In genomic region chrIII:11505213-11505612, ce11 we compare ENCODE assay signal across 7 worm cellular contexts.
TF ChIP-seq lines count a peak whose summit lies in the region.

TSS of gene Y66D12A.21 (minus strand) at chrIII:11505302.
TSS of gene spe-6 (plus strand) at chrIII:11505488.

TF ChIP-seq in whole organism, L1 larva, 84 proteins besides CTCF, POLR2A, EP300 and RAD21 (continues in another document):
- no peak for TF ChIP-seq nhr-77 (tag; optimal IDR thresholded peaks at IDR 0.05; lab: Kevin White, UChicago)
- TF ChIP-seq dpl-1 (GFP tag; optimal IDR thresholded peaks at IDR 0.05; lab: Kevin White, UChicago) = peak; percentile 28 to 68 (median 49)
- TF ChIP-seq ets-5 (GFP tag; IDR thresholded peaks at IDR 0.05; lab: Robert Waterston, UW) = no peak
- TF ChIP-seq blmp-1 (tag; optimal IDR thresholded peaks at IDR 0.05; lab: Kevin White, UChicago) = peak; percentile 30
- no peak for TF ChIP-seq nhr-90 (tag; optimal IDR thresholded peaks at IDR 0.05; lab: Kevin White, UChicago; ENCODE audit: poor library complexity)
- TF ChIP-seq C16A3.4 (tag; optimal IDR thresholded peaks at IDR 0.05; lab: Kevin White, UChicago) = peak; percentile 7
- TF ChIP-seq lin-15B (tag; optimal IDR thresholded peaks at IDR 0.05; lab: Kevin White, UChicago) = peak; percentile 56
- TF ChIP-seq ceh-8 (GFP tag; optimal IDR thresholded peaks at IDR 0.05; lab: Kevin White, UChicago) = no peak
- peak; percentile 57 to 70 for TF ChIP-seq efl-1 (optimal IDR thresholded peaks at IDR 0.05; lab: Kevin White, UChicago)
- peak; percentile 54 to 91 for TF ChIP-seq efl-1 (GFP tag; optimal IDR thresholded peaks at IDR 0.05 in 1 of 2; lab: Kevin White, UChicago)
- peak; percentile 50 to 55 for TF ChIP-seq lin-35 (GFP tag; optimal IDR thresholded peaks at IDR 0.05; lab: Kevin White, UChicago)
- peak; percentile 52 for TF ChIP-seq F16B12.6 (tag; optimal IDR thresholded peaks at IDR 0.05; lab: Kevin White, UChicago)
- TF ChIP-seq skn-1 (tag; optimal IDR thresholded peaks at IDR 0.05; lab: Kevin White, UChicago) = peak; percentile 28

TF ChIP-seq in whole organism, L2 larva, 48 proteins besides CTCF, POLR2A, EP300 and RAD21:
- TF ChIP-seq lsy-2 (tag; optimal IDR thresholded peaks at IDR 0.05; lab: Kevin White, UChicago) = peak in 1 of 2 experiments; percentile 42
- peak; percentile 52 for TF ChIP-seq unc-55 (GFP tag; optimal IDR thresholded peaks at IDR 0.05; lab: Kevin White, UChicago)
- TF ChIP-seq skn-1 (tag; optimal IDR thresholded peaks at IDR 0.05; lab: Kevin White, UChicago) = no peak
- no peak for TF ChIP-seq mbf-1 (tag; optimal IDR thresholded peaks at IDR 0.05; lab: Kevin White, UChicago)
- no peak for TF ChIP-seq sem-4 (tag; optimal IDR thresholded peaks at IDR 0.05; lab: Kevin White, UChicago)
- TF ChIP-seq ceh-82 (tag; optimal IDR thresholded peaks at IDR 0.05; lab: Kevin White, UChicago) = no peak
- no peak for TF ChIP-seq mdl-1 (tag; optimal IDR thresholded peaks at IDR 0.05; lab: Kevin White, UChicago)
- TF ChIP-seq unc-39 (tag; optimal IDR thresholded peaks at IDR 0.05; lab: Kevin White, UChicago) = no peak
- peak; percentile 22 for TF ChIP-seq C34F6.9 (tag; optimal IDR thresholded peaks at IDR 0.05; lab: Kevin White, UChicago)
- peak; percentile 8 for TF ChIP-seq nhr-129 (tag; optimal IDR thresholded peaks at IDR 0.05; lab: Kevin White, UChicago)
- no peak for TF ChIP-seq sma-3 (GFP tag; optimal IDR thresholded peaks at IDR 0.05; lab: Kevin White, UChicago)
- TF ChIP-seq ama-1 (optimal IDR thresholded peaks at IDR 0.05; lab: Kevin White, UChicago) = no peak
- TF ChIP-seq nhr-25 (tag; optimal IDR thresholded peaks at IDR 0.05; lab: Kevin White, UChicago) = no peak
- TF ChIP-seq nhr-12 (tag; optimal IDR thresholded peaks at IDR 0.05; lab: Kevin White, UChicago) = no peak

TF ChIP-seq in whole organism, L3 larva, 47 proteins besides CTCF, POLR2A, EP300 and RAD21:
- no peak for TF ChIP-seq ceh-28 (tag; optimal IDR thresholded peaks at IDR 0.05; lab: Kevin White, UChicago)
- TF ChIP-seq nhr-12 (tag; optimal IDR thresholded peaks at IDR 0.05; lab: Kevin White, UChicago) = no peak
- TF ChIP-seq lin-15B (tag; optimal IDR thresholded peaks at IDR 0.05; lab: Kevin White, UChicago) = peak; percentile 59
- TF ChIP-seq pha-4 (tag; optimal IDR thresholded peaks at IDR 0.05; lab: Kevin White, UChicago) = peak; percentile 45
- TF ChIP-seq daf-12 (tag; optimal IDR thresholded peaks at IDR 0.05; lab: Kevin White, UChicago) = no peak
- TF ChIP-seq nhr-237 (tag; optimal IDR thresholded peaks at IDR 0.05; lab: Kevin White, UChicago) = no peak
- no peak for TF ChIP-seq nhr-25 (tag; optimal IDR thresholded peaks at IDR 0.05; lab: Kevin White, UChicago)
- no peak for TF ChIP-seq nhr-23 (tag; optimal IDR thresholded peaks at IDR 0.05; lab: Kevin White, UChicago)
- TF ChIP-seq nfya-1 (tag; optimal IDR thresholded peaks at IDR 0.05; lab: Kevin White, UChicago; ENCODE audit: insufficient read depth) = peak; percentile 54

TF ChIP-seq in whole organism, L4 larva, 104 proteins besides CTCF, POLR2A, EP300 and RAD21:
- TF ChIP-seq lin-29 (GFP tag; IDR thresholded peaks at IDR 0.05; lab: Robert Waterston, UW) (no peak), mes-2 (tag; optimal IDR thresholded peaks at IDR 0.05; lab: Kevin White, UChicago; ENCODE audit: poor library complexity, severe bottlenecking) (peak; percentile 63), lsy-2 (tag; optimal IDR thresholded peaks at IDR 0.05; lab: Kevin White, UChicago) (peak in 1 of 2 experiments; percentile 36), madf-9 (GFP tag; conservative IDR thresholded peaks at IDR 0.05; lab: Robert Waterston, UW) (no peak), lin-38 (GFP tag; IDR thresholded peaks at IDR 0.05; lab: Robert Waterston, UW) (peak; percentile 87), unc-130 (GFP tag; optimal IDR thresholded peaks at IDR 0.05; lab: Kevin White, UChicago) (peak; percentile 4), Y48G9A.11 (GFP tag; IDR thresholded peaks at IDR 0.05; lab: Robert Waterston, UW) (no peak), D1046.2 (GFP tag; IDR thresholded peaks at IDR 0.05; lab: Robert Waterston, UW) (no peak), ceh-82 (tag; optimal IDR thresholded peaks at IDR 0.05; lab: Kevin White, UChicago) (no peak), F49E8.2 (tag; optimal IDR thresholded peaks at IDR 0.05; lab: Kevin White, UChicago; ENCODE audit: borderline replicate concordance) (no peak)

TF ChIP-seq in whole organism, late embryonic, 69 proteins besides CTCF, POLR2A, EP300 and RAD21:
- no peak for TF ChIP-seq pat-9 (tag; optimal IDR thresholded peaks at IDR 0.05; lab: Kevin White, UChicago)
- TF ChIP-seq ceh-2 (tag; optimal IDR thresholded peaks at IDR 0.05; lab: Kevin White, UChicago) = no peak
- peak; percentile 33 for TF ChIP-seq nfya-1 (tag; optimal IDR thresholded peaks at IDR 0.05; lab: Kevin White, UChicago)

TF ChIP-seq in whole organism, mixed stage, embryonic, 35 proteins besides CTCF, POLR2A, EP300 and RAD21:
- TF ChIP-seq unc-39 (tag; optimal IDR thresholded peaks at IDR 0.05; lab: Kevin White, UChicago) = no peak
- peak; percentile 23 for TF ChIP-seq mep-1 (tag; optimal IDR thresholded peaks at IDR 0.05; lab: Kevin White, UChicago)
- TF ChIP-seq ces-1 (GFP tag; optimal IDR thresholded peaks at IDR 0.05; lab: Kevin White, UChicago) = peak; percentile 22

TF ChIP-seq in whole organism, young adult, 124 proteins besides CTCF, POLR2A, EP300 and RAD21:
- TF ChIP-seq lin-54 (GFP tag; optimal IDR thresholded peaks at IDR 0.05; lab: Kevin White, UChicago) (peak; percentile 20), ztf-18 (tag; optimal IDR thresholded peaks at IDR 0.05; lab: Kevin White, UChicago) (no peak), athp-1 (tag; optimal IDR thresholded peaks at IDR 0.05; lab: Kevin White, UChicago) (no peak), hmg-1.2 (GFP tag; IDR thresholded peaks at IDR 0.05; lab: Robert Waterston, UW) (peak; percentile 15; the same call in 1 of the 2 replicates), mcd-1 (GFP tag; IDR thresholded peaks at IDR 0.05; lab: Robert Waterston, UW) (peak; percentile 74)
TF ChIP-seq in whole organism, young adult: peak in this region for 3.
